Worm (Caenorhabditis elegans): ENCODE results near the gene grl-31.

Gene grl-31

ce11 chrV:3552740-3553469, 4.7 kb downstream of the grl-31 start, which contains the start of gene T24A6.20:
Gene T24A6.20, plus strand, starts transcription at chrV:3553134.
- no peak for TF ChIP-seq him-1 (tag; optimal IDR thresholded peaks at IDR 0.05)
- no peak for TF ChIP-seq W03F9.2 (tag; optimal IDR thresholded peaks at IDR 0.05)
- no peak for TF ChIP-seq dao-5 (tag; optimal IDR thresholded peaks at IDR 0.05)

- TF ChIP-seq dao-5 (tag; optimal IDR thresholded peaks at IDR 0.05) = no peak
- no peak for TF ChIP-seq W03F9.2 (tag; optimal IDR thresholded peaks at IDR 0.05)
- no peak for TF ChIP-seq him-1 (tag; optimal IDR thresholded peaks at IDR 0.05)
These were observed 5.8 kb downstream of the grl-31 start, which contains the start of gene grl-28 for ce11 chrV:3551765-3552164. Gene grl-28, minus strand, starts transcription at chrV:3551865.

ce11 chrV:3549553-3549952, 8.0 kb downstream of the grl-31 start, which contains the start of gene sri-21:
Gene sri-21, plus strand, starts transcription at chrV:3549853.
- TF ChIP-seq dao-5 (tag; optimal IDR thresholded peaks at IDR 0.05) = no peak
- no peak for TF ChIP-seq W03F9.2 (tag; optimal IDR thresholded peaks at IDR 0.05)
- TF ChIP-seq him-1 (tag; optimal IDR thresholded peaks at IDR 0.05) = no peak

ce11 chrV:3548798-3549197, 8.8 kb downstream of the grl-31 start, which contains the start of gene srw-130:
Gene srw-130, minus strand, starts transcription at chrV:3548898.
- TF ChIP-seq him-1 (tag; optimal IDR thresholded peaks at IDR 0.05) = no peak
- no peak for TF ChIP-seq dao-5 (tag; optimal IDR thresholded peaks at IDR 0.05)
- TF ChIP-seq W03F9.2 (tag; optimal IDR thresholded peaks at IDR 0.05) = no peak

- TF ChIP-seq dao-5 (tag; optimal IDR thresholded peaks at IDR 0.05) (no peak), him-1 (tag; optimal IDR thresholded peaks at IDR 0.05) (no peak), W03F9.2 (tag; optimal IDR thresholded peaks at IDR 0.05) (no peak)
These were observed 11.1 kb downstream of the grl-31 start, which contains the start of gene srbc-68 for ce11 chrV:3546517-3546916. Gene srbc-68, minus strand, starts transcription at chrV:3546617.

- TF ChIP-seq W03F9.2 (tag; optimal IDR thresholded peaks at IDR 0.05) (no peak), dao-5 (tag; optimal IDR thresholded peaks at IDR 0.05) (no peak), him-1 (tag; optimal IDR thresholded peaks at IDR 0.05) (no peak)
These were observed 14.2 kb downstream of the grl-31 start, which contains the start of gene nhr-222 for ce11 chrV:3543344-3543743. Gene nhr-222, minus strand, starts transcription at chrV:3543444.

ce11 chrV:3541117-3541516, 16.5 kb downstream of the grl-31 start, which contains the start of gene srbc-67:
Gene srbc-67, minus strand, starts transcription at chrV:3541217.
- no peak for TF ChIP-seq him-1 (tag; optimal IDR thresholded peaks at IDR 0.05)
- no peak for TF ChIP-seq W03F9.2 (tag; optimal IDR thresholded peaks at IDR 0.05)
- TF ChIP-seq dao-5 (tag; optimal IDR thresholded peaks at IDR 0.05) = no peak

ce11 chrV:3538307-3538706, 19.3 kb downstream of the grl-31 start, which contains the start of gene nhr-93:
Gene nhr-93, minus strand, starts transcription at chrV:3538407.
- no peak for TF ChIP-seq W03F9.2 (tag; optimal IDR thresholded peaks at IDR 0.05)
- TF ChIP-seq him-1 (tag; optimal IDR thresholded peaks at IDR 0.05) = no peak
- TF ChIP-seq dao-5 (tag; optimal IDR thresholded peaks at IDR 0.05) = no peak

ce11 chrV:3535260-3535659, 22.3 kb downstream of the grl-31 start, which contains the start of gene nhr-221:
Gene nhr-221, minus strand, starts transcription at chrV:3535360.
- TF ChIP-seq dao-5 (tag; optimal IDR thresholded peaks at IDR 0.05) (no peak), him-1 (tag; optimal IDR thresholded peaks at IDR 0.05) (no peak), W03F9.2 (tag; optimal IDR thresholded peaks at IDR 0.05) (no peak)

ce11 chrV:3530403-3530802, 27.2 kb downstream of the grl-31 start, which contains the start of gene srbc-66:
Gene srbc-66, plus strand, starts transcription at chrV:3530703.
- TF ChIP-seq W03F9.2 (tag; optimal IDR thresholded peaks at IDR 0.05) (no peak), him-1 (tag; optimal IDR thresholded peaks at IDR 0.05) (no peak), dao-5 (tag; optimal IDR thresholded peaks at IDR 0.05) (no peak)

ce11 chrV:3526882-3527281, 30.7 kb downstream of the grl-31 start, which contains the start of gene str-260:
Gene str-260, plus strand, starts transcription at chrV:3527182.
- TF ChIP-seq dao-5 (tag; optimal IDR thresholded peaks at IDR 0.05) (no peak), W03F9.2 (tag; optimal IDR thresholded peaks at IDR 0.05) (no peak), him-1 (tag; optimal IDR thresholded peaks at IDR 0.05) (no peak)

ce11 chrV:3524970-3525369, 32.6 kb downstream of the grl-31 start, which contains the start of gene T24A6.7:
Gene T24A6.7, plus strand, starts transcription at chrV:3525270.
- TF ChIP-seq dao-5 (tag; optimal IDR thresholded peaks at IDR 0.05) (no peak), him-1 (tag; optimal IDR thresholded peaks at IDR 0.05) (no peak), W03F9.2 (tag; optimal IDR thresholded peaks at IDR 0.05) (no peak)

- no peak for TF ChIP-seq dao-5 (tag; optimal IDR thresholded peaks at IDR 0.05)
- TF ChIP-seq W03F9.2 (tag; optimal IDR thresholded peaks at IDR 0.05) = no peak
- no peak for TF ChIP-seq him-1 (tag; optimal IDR thresholded peaks at IDR 0.05)
These were observed 34.3 kb downstream of the grl-31 start, which contains the start of gene irg-1 for ce11 chrV:3523262-3523661. Gene irg-1, plus strand, starts transcription at chrV:3523587.

ce11 chrV:3517889-3518288, 39.7 kb downstream of the grl-31 start, which contains the start of gene str-227:
Gene str-227, plus strand, starts transcription at chrV:3518189.
- TF ChIP-seq W03F9.2 (tag; optimal IDR thresholded peaks at IDR 0.05) (no peak), him-1 (tag; optimal IDR thresholded peaks at IDR 0.05) (no peak), dao-5 (tag; optimal IDR thresholded peaks at IDR 0.05) (no peak)
